Worm (Caenorhabditis elegans) whole organism, L1 larva: ENCODE results near the gene F59B10.2.

Experiments used
- F16B12.6 ChIP-seq: fragments of 150-350 bp; optimal IDR thresholded peaks from 2 replicates; lab custom pipeline; 2014; ENCODE audit warnings: missing biosample characterization, missing genetic modification characterization
- alr-1 ChIP-seq: fragments of 200-800 bp; sonication (Bioruptor generic); optimal IDR thresholded peaks from 2 replicates; lab custom pipeline; 2018; ENCODE audit warnings: borderline replicate concordance, mild to moderate bottlenecking, missing genetic modification characterization, missing compliant biosample characterization
- ama-1 ChIP-seq: fragments of 150-350 bp; optimal IDR thresholded peaks from 2 replicates; lab custom pipeline; 2014
- ceh-63 ChIP-seq: fragments of 200-800 bp; sonication (Bioruptor generic); optimal IDR thresholded peaks from 2 replicates; lab custom pipeline; 2018; ENCODE audit warnings: mild to moderate bottlenecking, missing genetic modification characterization, missing compliant biosample characterization
- ceh-8 ChIP-seq: fragments of 200-800 bp; sonication (Bioruptor generic); optimal IDR thresholded peaks from 2 replicates; lab custom pipeline; 2018; ENCODE audit warnings: mild to moderate bottlenecking, missing genetic modification characterization, moderate library complexity, missing compliant biosample characterization
- ceh-82 ChIP-seq, 3 experiments: fragments of 150-350 bp in 1 of 3; sonication (generic microtip) in 2 of 3; optimal IDR thresholded peaks; 2 replicates each; lab custom pipeline; 2014 to 2017; ENCODE audit warnings: missing biosample characterization in 3 of 3, missing genetic modification characterization in 3 of 3
- ceh-90 ChIP-seq: sonication (generic microtip); optimal IDR thresholded peaks from 2 replicates; lab custom pipeline; 2016; ENCODE audit warnings: missing genetic modification characterization, missing compliant biosample characterization
- ces-1 ChIP-seq: fragments of 150-350 bp; optimal IDR thresholded peaks from 2 replicates; lab custom pipeline; 2014; ENCODE audit warnings: missing biosample characterization, missing genetic modification reagents, missing genetic modification characterization
- dpl-1 ChIP-seq, 3 experiments: fragments of 150-350 bp in 2 of 3; sonication (generic microtip) in 1 of 3; optimal IDR thresholded peaks; 2 replicates each; lab custom pipeline; 2014 to 2017; ENCODE audit warnings: missing biosample characterization in 3 of 3, missing genetic modification characterization in 3 of 3, missing genetic modification reagents in 3 of 3
- dsc-1 ChIP-seq: sonication (generic microtip); optimal IDR thresholded peaks from 2 replicates; lab custom pipeline; 2016; ENCODE audit warnings: mild to moderate bottlenecking, missing genetic modification characterization, missing compliant biosample characterization
- egl-27 ChIP-seq, 2 experiments: fragments of 150-350 bp in 1 of 2; sonication (generic microtip); optimal IDR thresholded peaks; 3 replicates each; lab custom pipeline; 2017 to 2018; ENCODE audit warnings: missing biosample characterization in 2 of 2, missing genetic modification characterization in 2 of 2, missing genetic modification reagents in 2 of 2
- elt-2 ChIP-seq: sonication (generic microtip); optimal IDR thresholded peaks from 2 replicates; lab custom pipeline; 2016; ENCODE audit warnings: missing genetic modification characterization, mild to moderate bottlenecking, inconsistent platforms, missing compliant biosample characterization, missing genetic modification reagents
- ets-5 ChIP-seq: fragments of 200-800 bp; sonication (Bioruptor generic); IDR thresholded peaks from 2 replicates; pipeline ENCODE4 v1.3.6; 2022; ENCODE audit warnings: missing genetic modification characterization, missing compliant biosample characterization
- fkh-10 ChIP-seq: sonication (generic microtip); optimal IDR thresholded peaks from 2 replicates; lab custom pipeline; 2017; ENCODE audit warnings: missing biosample characterization, missing genetic modification reagents, missing genetic modification characterization
- fos-1 ChIP-seq: fragments of 150-350 bp; optimal IDR thresholded peaks from 2 replicates; lab custom pipeline; 2014; ENCODE audit warnings: missing biosample characterization, missing genetic modification characterization
- grh-1 ChIP-seq: fragments of 200-800 bp; sonication (Bioruptor generic); IDR thresholded peaks from 2 replicates; pipeline ENCODE4 v1.3.6; 2022; ENCODE audit warnings: missing genetic modification reagents, missing genetic modification characterization, missing compliant biosample characterization
- hlh-4 ChIP-seq: sonication (generic microtip); optimal IDR thresholded peaks from 2 replicates; lab custom pipeline; 2016; ENCODE audit warnings: mild to moderate bottlenecking, missing genetic modification characterization, missing compliant biosample characterization
- hpl-2 ChIP-seq: fragments of 150-350 bp; optimal IDR thresholded peaks from 2 replicates; lab custom pipeline; 2014; ENCODE audit warnings: missing biosample characterization, missing genetic modification reagents, missing genetic modification characterization
- irx-1 ChIP-seq: sonication (generic microtip); optimal IDR thresholded peaks from 2 replicates; lab custom pipeline; 2016; ENCODE audit warnings: missing genetic modification characterization, missing compliant biosample characterization
- jun-1 ChIP-seq: fragments of 150-350 bp; optimal IDR thresholded peaks from 2 replicates; lab custom pipeline; 2014; ENCODE audit warnings: missing biosample characterization, missing genetic modification reagents, missing genetic modification characterization
- lin-13 ChIP-seq: fragments of 150-350 bp; optimal IDR thresholded peaks from 2 replicates; lab custom pipeline; 2014; ENCODE audit warnings: missing biosample characterization, missing genetic modification reagents, missing genetic modification characterization
- lin-14 ChIP-seq: fragments of 200-800 bp; sonication (Bioruptor generic); optimal IDR thresholded peaks from 2 replicates; lab custom pipeline; 2018; ENCODE audit warnings: mild to moderate bottlenecking, missing genetic modification characterization, moderate library complexity, missing compliant biosample characterization
- lin-15B ChIP-seq: fragments of 150-350 bp; sonication (generic microtip); optimal IDR thresholded peaks from 3 replicates; lab custom pipeline; 2014; ENCODE audit warnings: missing biosample characterization, missing genetic modification characterization
- lir-3 ChIP-seq: sonication (generic microtip); optimal IDR thresholded peaks from 2 replicates; lab custom pipeline; 2016; ENCODE audit warnings: mild to moderate bottlenecking, missing genetic modification characterization, moderate library complexity, missing compliant biosample characterization; ENCODE audit not compliant: poor library complexity
- lsy-2 ChIP-seq, 2 experiments: fragments of 150-350 bp; optimal IDR thresholded peaks; 2 replicates each; lab custom pipeline; 2014; ENCODE audit warnings: missing biosample characterization in 2 of 2, missing genetic modification characterization in 2 of 2
- mdl-1 ChIP-seq, 2 experiments: fragments of 150-350 bp; optimal IDR thresholded peaks; 2 replicates each; lab custom pipeline; 2014 to 2017; ENCODE audit warnings: missing biosample characterization in 2 of 2, missing genetic modification characterization in 2 of 2, inconsistent platforms in 1 of 2
- nhr-237 ChIP-seq: fragments of 150-350 bp; optimal IDR thresholded peaks from 2 replicates; lab custom pipeline; 2014; ENCODE audit warnings: missing biosample characterization, missing genetic modification characterization
- nhr-28 ChIP-seq: fragments of 150-350 bp; optimal IDR thresholded peaks from 2 replicates; lab custom pipeline; 2014; ENCODE audit warnings: missing biosample characterization, missing genetic modification characterization
- nhr-47 ChIP-seq: sonication (generic microtip); optimal IDR thresholded peaks from 2 replicates; lab custom pipeline; 2016; ENCODE audit warnings: mild to moderate bottlenecking, missing genetic modification characterization, moderate library complexity, missing compliant biosample characterization
- nhr-71 ChIP-seq: sonication (generic microtip); optimal IDR thresholded peaks from 2 replicates; lab custom pipeline; 2016; ENCODE audit warnings: mild to moderate bottlenecking, missing genetic modification characterization, moderate library complexity, missing compliant biosample characterization
- nhr-76 ChIP-seq: sonication (generic microtip); optimal IDR thresholded peaks from 2 replicates; lab custom pipeline; 2017; ENCODE audit warnings: missing biosample characterization, missing genetic modification characterization
- nhr-85 ChIP-seq: sonication (generic microtip); peaks from one replicate; lab custom pipeline; 2016; ENCODE audit warnings: missing genetic modification characterization, inconsistent platforms, missing compliant biosample characterization
- pag-3 ChIP-seq: sonication (generic microtip); optimal IDR thresholded peaks from 2 replicates; lab custom pipeline; 2017; ENCODE audit warnings: missing genetic modification characterization, mild to moderate bottlenecking, missing compliant biosample characterization, antibody characterized with exemption, borderline replicate concordance; ENCODE audit not compliant: insufficient read depth
- rnt-1 ChIP-seq: sonication (generic microtip); optimal IDR thresholded peaks from 2 replicates; lab custom pipeline; 2016; ENCODE audit warnings: mild to moderate bottlenecking, missing genetic modification characterization, moderate library complexity, missing compliant biosample characterization
- snu-23 ChIP-seq: sonication (generic microtip); optimal IDR thresholded peaks from 2 replicates; lab custom pipeline; 2016; ENCODE audit warnings: missing genetic modification characterization, missing compliant biosample characterization
- sox-4 ChIP-seq: sonication (generic microtip); optimal IDR thresholded peaks from 2 replicates; lab custom pipeline; 2016; ENCODE audit warnings: missing genetic modification characterization, missing compliant biosample characterization
- sptf-1 ChIP-seq: fragments of 150-350 bp; optimal IDR thresholded peaks from 2 replicates; lab custom pipeline; 2014; ENCODE audit warnings: missing biosample characterization, missing genetic modification characterization
- sup-37 ChIP-seq: fragments of 200-800 bp; sonication (Bioruptor generic); optimal IDR thresholded peaks from 2 replicates; lab custom pipeline; 2018; ENCODE audit warnings: mild to moderate bottlenecking, missing genetic modification characterization, missing compliant biosample characterization
- swsn-7 ChIP-seq: sonication (generic microtip); optimal IDR thresholded peaks from 2 replicates; lab custom pipeline; 2016; ENCODE audit warnings: missing genetic modification characterization, missing compliant biosample characterization
- tbx-2 ChIP-seq: sonication (generic microtip); optimal IDR thresholded peaks from 2 replicates; lab custom pipeline; 2016; ENCODE audit warnings: missing genetic modification characterization, missing compliant biosample characterization
- unc-130 ChIP-seq: fragments of 150-350 bp; optimal IDR thresholded peaks from 2 replicates; lab custom pipeline; 2017; ENCODE audit warnings: missing biosample characterization, missing genetic modification characterization, inconsistent platforms
- unc-30 ChIP-seq: sonication (generic microtip); optimal IDR thresholded peaks from 2 replicates; lab custom pipeline; 2017; ENCODE audit warnings: missing biosample characterization, missing genetic modification characterization
- unc-86 ChIP-seq: sonication (generic microtip); optimal IDR thresholded peaks from 2 replicates; lab custom pipeline; 2016; ENCODE audit warnings: missing genetic modification characterization, missing compliant biosample characterization
- ztf-4 ChIP-seq: fragments of 150-350 bp; optimal IDR thresholded peaks from 2 replicates; lab custom pipeline; 2014; ENCODE audit warnings: missing biosample characterization, missing genetic modification characterization

F59B10.2 gene

DNA sequence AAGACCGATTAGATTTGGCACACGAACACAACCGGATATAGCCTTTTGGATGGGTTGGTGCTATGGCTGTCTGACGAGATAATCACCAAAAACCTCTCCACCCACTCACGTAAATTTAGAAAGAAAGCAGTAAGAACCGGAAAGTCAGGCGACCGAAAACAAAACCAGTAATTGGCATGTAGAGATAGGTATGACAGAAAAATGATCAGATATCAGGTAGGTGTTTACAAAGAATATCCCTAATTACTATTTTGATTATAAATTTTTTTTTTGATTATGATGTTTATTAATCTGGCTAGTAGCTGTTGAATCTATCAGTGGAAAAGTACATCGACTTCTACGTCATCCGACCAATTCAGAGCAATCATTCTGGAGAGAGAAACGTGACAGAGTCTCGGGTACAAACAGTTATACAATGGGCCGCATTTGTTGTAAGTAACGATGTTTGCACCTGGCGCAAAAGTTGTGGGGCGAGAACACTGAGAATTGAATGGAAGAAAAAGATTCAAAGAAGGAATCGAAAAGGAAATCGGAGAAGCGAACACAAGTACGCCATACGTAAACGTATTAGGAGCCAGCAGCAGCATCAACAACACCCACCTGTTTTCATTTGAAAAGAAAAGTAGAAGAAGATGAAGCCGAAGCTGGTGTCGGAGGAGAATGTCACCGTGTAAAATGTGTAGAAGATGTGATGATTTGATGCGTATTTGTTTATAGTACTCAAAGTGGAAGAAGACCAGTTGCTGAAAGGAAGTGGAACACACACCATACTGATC, 41.4 kb upstream of the F59B10.2 start (continued):
- TF ChIP-seq ets-5 (GFP tag; lab: Robert Waterston, UW), result no peak
- no peak for TF ChIP-seq lin-15B (tag; lab: Kevin White, UChicago)
- TF ChIP-seq hpl-2 (GFP tag; lab: Kevin White, UChicago), result no peak
- TF ChIP-seq grh-1 (GFP tag; lab: Robert Waterston, UW), result peak; percentile 57; the same call in 1 of the 2 replicates
- TF ChIP-seq tbx-2 (tag; lab: Kevin White, UChicago), result no peak
- TF ChIP-seq unc-130 (tag; lab: Kevin White, UChicago), result peak; percentile 12
- no peak for TF ChIP-seq nhr-237 (tag; lab: Kevin White, UChicago)
- no peak for TF ChIP-seq unc-86 (tag; lab: Kevin White, UChicago)

DNA sequence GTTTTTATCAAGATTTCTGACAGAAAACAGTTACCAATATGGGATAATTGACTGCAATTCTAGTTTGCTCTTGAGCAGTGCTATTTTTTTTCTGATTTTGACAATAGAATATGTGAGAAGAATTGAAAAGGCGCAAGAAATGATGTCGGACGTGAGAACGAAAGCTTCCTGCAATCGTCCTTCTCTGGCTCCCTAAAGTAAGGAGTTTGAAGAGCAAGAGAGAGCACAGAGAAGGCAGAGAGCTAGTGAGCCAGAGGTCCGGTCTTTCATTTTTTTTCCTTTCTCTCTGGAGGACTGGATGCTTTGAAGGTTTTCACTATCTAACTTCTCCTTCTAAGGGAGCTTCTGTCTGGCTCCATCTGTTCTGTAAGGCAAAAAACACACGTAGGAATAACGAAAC, 40.5 kb upstream of the F59B10.2 start:
- TF ChIP-seq unc-86 (tag; lab: Kevin White, UChicago) (peak; percentile 4), lin-14 (GFP tag; lab: Kevin White, UChicago) (peak; percentile 57), snu-23 (peak; percentile 10), nhr-85 (tag; lab: Kevin White, UChicago) (peak; percentile 15), mdl-1 (tag; optimal IDR thresholded peaks at IDR 0.05; lab: Kevin White, UChicago) (no peak), nhr-237 (tag; lab: Kevin White, UChicago) (no peak), ceh-82 (tag; optimal IDR thresholded peaks at IDR 0.05; lab: Kevin White, UChicago) (peak in 1 of 3 experiments; percentile 12), sptf-1 (tag; lab: Kevin White, UChicago) (peak; percentile 94), fkh-10 (peak; percentile 12), lsy-2 (tag; optimal IDR thresholded peaks at IDR 0.05; lab: Kevin White, UChicago) (peak in 1 of 2 experiments; percentile 44), fos-1 (tag; lab: Kevin White, UChicago) (no peak), ama-1 (lab: Kevin White, UChicago) (peak; percentile 21), lin-13 (no peak)
- TF ChIP-seq, all 84 proteins: peak for 9

DNA sequence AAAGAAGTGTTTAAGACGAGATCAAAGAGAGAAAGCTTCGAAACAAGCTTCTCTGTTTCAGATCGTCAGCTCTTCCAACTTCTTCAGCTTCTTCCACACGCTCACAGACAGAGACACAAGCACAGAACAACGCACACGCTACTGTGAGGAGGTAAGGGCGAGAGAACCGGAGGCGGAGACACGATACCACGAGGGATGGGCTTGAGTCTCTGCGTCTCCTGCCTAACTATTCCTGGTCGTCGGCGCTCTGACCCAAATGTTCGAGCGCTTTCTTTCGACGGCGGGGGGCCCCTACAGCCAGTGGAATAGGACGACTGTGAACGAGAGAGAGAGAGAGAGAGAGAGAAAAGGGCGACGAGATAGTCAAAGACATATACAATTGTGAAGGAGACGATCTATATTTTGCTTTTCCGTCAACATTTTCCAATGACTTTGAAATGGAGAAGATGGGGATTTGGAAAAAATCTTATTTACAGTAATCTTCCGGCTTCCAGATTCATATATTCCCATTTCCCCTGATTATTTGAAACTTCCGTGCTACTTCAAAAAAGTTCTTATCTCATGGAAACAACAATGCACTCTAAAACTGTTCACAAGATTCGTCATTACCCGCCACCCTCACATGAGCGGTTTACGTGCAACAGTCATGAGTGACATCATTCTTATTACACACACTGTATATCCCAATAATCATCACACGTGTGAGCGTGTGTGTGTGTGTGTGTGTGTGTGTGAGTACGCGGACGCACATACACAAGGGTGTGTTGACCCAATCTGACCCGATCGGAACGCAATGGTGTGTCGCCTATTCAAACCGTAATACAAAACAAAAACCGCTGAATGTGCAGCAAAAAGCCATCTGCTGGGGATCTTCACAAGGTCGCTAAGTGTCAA, 39.4 kb upstream of the F59B10.2 start:
- TF ChIP-seq ama-1 (lab: Kevin White, UChicago), result peak; percentile 97
- peak; percentile 90 for TF ChIP-seq unc-86 (tag; lab: Kevin White, UChicago)
- peak in 1 of 2 experiments; percentile 56 for TF ChIP-seq egl-27 (tag; optimal IDR thresholded peaks at IDR 0.05; lab: Kevin White, UChicago)
- peak; percentile 89 for TF ChIP-seq fkh-10
- peak; percentile 44 to 59 (median 45) for TF ChIP-seq dpl-1 (GFP tag; optimal IDR thresholded peaks at IDR 0.05; lab: Kevin White, UChicago)
- no peak for TF ChIP-seq nhr-76 (tag; lab: Kevin White, UChicago)
- TF ChIP-seq unc-30 (tag; lab: Kevin White, UChicago), result no peak
- TF ChIP-seq ztf-4 (tag; lab: Kevin White, UChicago), result peak; percentile 87
- TF ChIP-seq sox-4 (tag; lab: Kevin White, UChicago), result peak; percentile 36
- no peak for TF ChIP-seq pag-3 (tag; lab: Kevin White, UChicago)
- peak; percentile 89 for TF ChIP-seq nhr-47
- peak; percentile 15 for TF ChIP-seq ceh-8 (GFP tag; lab: Kevin White, UChicago)
- peak; percentile 96 for TF ChIP-seq nhr-71
- TF ChIP-seq sptf-1 (tag; lab: Kevin White, UChicago), result no peak
- peak; percentile 92 for TF ChIP-seq nhr-85 (tag; lab: Kevin White, UChicago)
- TF ChIP-seq ceh-90 (tag; lab: Kevin White, UChicago), result no peak
- TF ChIP-seq hlh-4 (tag; lab: Kevin White, UChicago), result no peak
- TF ChIP-seq dsc-1 (tag; lab: Kevin White, UChicago), result peak; percentile 57
- TF ChIP-seq irx-1 (tag; lab: Kevin White, UChicago), result peak; percentile 34
- no peak for TF ChIP-seq ceh-63 (GFP tag; lab: Kevin White, UChicago)
- no peak for TF ChIP-seq nhr-28 (tag; lab: Kevin White, UChicago)
- no peak for TF ChIP-seq ces-1
- TF ChIP-seq F16B12.6 (tag; lab: Kevin White, UChicago), result peak; percentile 29
- peak; percentile 89 for TF ChIP-seq jun-1 (tag; lab: Kevin White, UChicago)
- peak; percentile 47 for TF ChIP-seq elt-2
- TF ChIP-seq lin-14 (GFP tag; lab: Kevin White, UChicago), result peak; percentile 96
- TF ChIP-seq swsn-7 (tag; lab: Kevin White, UChicago), result peak; percentile 90
- peak; percentile 5 for TF ChIP-seq sup-37
- TF ChIP-seq rnt-1 (tag; lab: Kevin White, UChicago), result peak; percentile 84
- TF ChIP-seq lir-3 (tag; lab: Kevin White, UChicago), result peak; percentile 34
- no peak for TF ChIP-seq alr-1 (tag; lab: Kevin White, UChicago)
